Fruit fly (Drosophila melanogaster): ENCODE data around the gene CG13293.

The CG13293 gene

DNA sequence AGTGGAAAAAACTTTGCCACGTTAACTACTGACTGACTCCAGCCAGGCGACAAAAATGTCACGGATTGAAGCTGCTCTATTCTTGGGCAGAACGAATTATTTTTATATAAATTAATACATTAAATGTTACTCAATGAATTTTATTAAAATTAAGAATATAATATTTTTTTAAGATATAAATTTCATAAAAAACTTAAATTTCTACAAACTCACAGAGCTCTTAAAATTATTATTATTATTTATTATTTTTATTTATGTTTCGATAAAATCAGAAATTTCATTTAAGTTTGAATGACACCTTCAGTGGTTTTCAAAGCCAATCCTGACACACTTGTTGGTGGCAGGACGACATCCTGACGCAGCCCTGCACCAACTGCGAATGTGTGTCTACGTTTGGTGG lies 2.5 kb downstream of the CG13293 start (continued):
- TF ChIP-seq Oli (tag; optimal IDR thresholded peaks at IDR 0.05), result peak; percentile 12
- TF ChIP-seq CG34376 (GFP tag; optimal IDR thresholded peaks at IDR 0.05), result no peak
- TF ChIP-seq ewg (GFP tag; optimal IDR thresholded peaks at IDR 0.05), result no peak
- TF ChIP-seq TFAM (GFP tag; optimal IDR thresholded peaks at IDR 0.05), result no peak
- TF ChIP-seq phol (tag; optimal IDR thresholded peaks at IDR 0.05), result peak; percentile 17
- TF ChIP-seq twi (tag; optimal IDR thresholded peaks at IDR 0.05), result no peak
- TF ChIP-seq Sry-β (GFP tag; optimal IDR thresholded peaks at IDR 0.05), result no peak
- no peak for TF ChIP-seq CG3163 (GFP tag; optimal IDR thresholded peaks at IDR 0.05)
- peak; percentile 39 for TF ChIP-seq CG15269 (tag; optimal IDR thresholded peaks at IDR 0.05)
- TF ChIP-seq dm (GFP tag; optimal IDR thresholded peaks at IDR 0.05), result no peak
- TF ChIP-seq slp2 (GFP tag; optimal IDR thresholded peaks at IDR 0.05), result no peak
- TF ChIP-seq Sox102F (GFP tag; optimal IDR thresholded peaks at IDR 0.05), result peak; percentile 24
- peak; percentile 9 for TF ChIP-seq CG17385 (GFP tag; optimal IDR thresholded peaks at IDR 0.05)
- no peak for TF ChIP-seq CG4707 (GFP tag; optimal IDR thresholded peaks at IDR 0.05)
- no peak for TF ChIP-seq h (optimal IDR thresholded peaks at IDR 0.05)
- TF ChIP-seq CG9727 (GFP tag; optimal IDR thresholded peaks at IDR 0.05), result peak; percentile 28
- no peak for TF ChIP-seq sd (tag; optimal IDR thresholded peaks at IDR 0.05)
- no peak for TF ChIP-seq ara (GFP tag; IDR thresholded peaks at IDR 0.05)
- TF ChIP-seq CG2129 (GFP tag; IDR thresholded peaks at IDR 0.05; ENCODE audit: partially characterized antibody), result no peak
- peak; percentile 47 for TF ChIP-seq Meics (GFP tag; optimal IDR thresholded peaks at IDR 0.05)
- no peak for TF ChIP-seq CG3407 (GFP tag; optimal IDR thresholded peaks at IDR 0.05)
- TF ChIP-seq CG2875 (GFP tag; optimal IDR thresholded peaks at IDR 0.05), result no peak
- TF ChIP-seq peb (GFP tag; IDR thresholded peaks at IDR 0.05), result no peak
- no peak for TF ChIP-seq ftz-f1 (GFP tag; optimal IDR thresholded peaks at IDR 0.05)
- TF ChIP-seq dmrt11E (tag; optimal IDR thresholded peaks at IDR 0.05), result peak; percentile 30
- no peak for TF ChIP-seq CG11723 (GFP tag; optimal IDR thresholded peaks at IDR 0.05)
- peak; percentile 50 for TF ChIP-seq Sox100B (GFP tag; optimal IDR thresholded peaks at IDR 0.05)
- TF ChIP-seq PHDP (tag; optimal IDR thresholded peaks at IDR 0.05), result peak; percentile 29
- no peak for TF ChIP-seq amos (GFP tag; IDR thresholded peaks at IDR 0.05; ENCODE audit: partially characterized antibody)
- no peak for TF ChIP-seq D (optimal IDR thresholded peaks at IDR 0.05)
- TF ChIP-seq D (GFP tag; optimal IDR thresholded peaks at IDR 0.05), result peak; percentile 32
- peak; percentile 50 for TF ChIP-seq dmrt99B (tag; optimal IDR thresholded peaks at IDR 0.05)
- no peak for TF ChIP-seq nerfin-2 (GFP tag; IDR thresholded peaks at IDR 0.05; ENCODE audit: partially characterized antibody)
- peak; percentile 60 for TF ChIP-seq CG11504 (tag; optimal IDR thresholded peaks at IDR 0.05)
- no peak for TF ChIP-seq Camta (GFP tag; optimal IDR thresholded peaks at IDR 0.05)
- TF ChIP-seq CoRest (tag; optimal IDR thresholded peaks at IDR 0.05), result peak; percentile 15
- peak; percentile 50 for TF ChIP-seq CG7839 (tag; optimal IDR thresholded peaks at IDR 0.05)
- TF ChIP-seq Asciz (GFP tag; optimal IDR thresholded peaks at IDR 0.05), result peak; percentile 3
- TF ChIP-seq jigr1 (GFP tag; IDR thresholded peaks at IDR 0.05), result no peak
- TF ChIP-seq Hr51 (GFP tag; optimal IDR thresholded peaks at IDR 0.05), result peak in 1 of 2 experiments; percentile 42
- TF ChIP-seq fd96Cb (tag; optimal IDR thresholded peaks at IDR 0.05), result peak; percentile 22
- TF ChIP-seq CG3281 (GFP tag; optimal IDR thresholded peaks at IDR 0.05), result peak; percentile 20
- peak; percentile 5 for TF ChIP-seq sens (GFP tag)
- peak; percentile 16 for TF ChIP-seq NfI (GFP tag; optimal IDR thresholded peaks at IDR 0.05)
- peak; percentile 22 for TF ChIP-seq gcm (GFP tag; optimal IDR thresholded peaks at IDR 0.05)
